Fruit fly (Drosophila melanogaster): ENCODE data around the gene Elo68beta.

Elo68beta gene

dm6 chr3L:11096195-11096908 is 5.1 kb downstream of the Elo68beta start, which contains the start of the genes CG46439, Iyd and CG33947 (continued):
- TF ChIP-seq Hey (tag; optimal IDR thresholded peaks at IDR 0.05) (no peak), Hr51 (GFP tag; optimal IDR thresholded peaks at IDR 0.05) (peak in 1 of 2 experiments; percentile 12), CG12236 (GFP tag; optimal IDR thresholded peaks at IDR 0.05) (no peak), TFAM (GFP tag; optimal IDR thresholded peaks at IDR 0.05) (no peak), pfk (GFP tag; optimal IDR thresholded peaks at IDR 0.05) (no peak), luna (GFP tag; optimal IDR thresholded peaks at IDR 0.05) (no peak), az2 (GFP tag; optimal IDR thresholded peaks at IDR 0.05) (no peak), ham (GFP tag; IDR thresholded peaks at IDR 0.05) (no peak), dm (GFP tag; optimal IDR thresholded peaks at IDR 0.05) (no peak), sob (GFP tag; IDR thresholded peaks at IDR 0.05) (no peak), chinmo (GFP tag; IDR thresholded peaks at IDR 0.05; ENCODE audit: partially characterized antibody) (0 out of 4 replicates have a peak, but pooled peaks have one; percentile 76), klu (GFP tag; IDR thresholded peaks at IDR 0.05) (no peak), fd64A (GFP tag; optimal IDR thresholded peaks at IDR 0.05) (no peak), disco-r (GFP tag; optimal IDR thresholded peaks at IDR 0.05) (no peak), CG17568 (GFP tag; optimal IDR thresholded peaks at IDR 0.05) (peak; percentile 25), CG17385 (GFP tag; optimal IDR thresholded peaks at IDR 0.05) (peak; percentile 80), ash1 (GFP tag; optimal IDR thresholded peaks at IDR 0.05) (no peak), sens-2 (GFP tag; IDR thresholded peaks at IDR 0.05) (no peak), NfI (GFP tag; optimal IDR thresholded peaks at IDR 0.05) (peak; percentile 26), Bgb (GFP tag; IDR thresholded peaks at IDR 0.05; ENCODE audit: partially characterized antibody) (peak; percentile 37; the same call in 1 of the 2 replicates), B-H2 (GFP tag; optimal IDR thresholded peaks at IDR 0.05) (peak; percentile 6), CG6654 (GFP tag; optimal IDR thresholded peaks at IDR 0.05) (no peak), nom (GFP tag; optimal IDR thresholded peaks at IDR 0.05) (peak; percentile 95), CG2116 (GFP tag; optimal IDR thresholded peaks at IDR 0.05) (peak; percentile 37), CG1792 (GFP tag; optimal IDR thresholded peaks at IDR 0.05) (no peak), sima (GFP tag; optimal IDR thresholded peaks at IDR 0.05) (no peak), E2f2 (GFP tag; IDR thresholded peaks at IDR 0.05) (peak; percentile 45), hbn (GFP tag; IDR thresholded peaks at IDR 0.05; ENCODE audit: partially characterized antibody) (peak; percentile 44; the same call in 1 of the 2 replicates), jumu (GFP tag; optimal IDR thresholded peaks at IDR 0.05) (no peak), pros (GFP tag; optimal IDR thresholded peaks at IDR 0.05) (peak; percentile 37), CG33557 (GFP tag; optimal IDR thresholded peaks at IDR 0.05) (no peak), sens (GFP tag) (peak; percentile 82), CG16813 (GFP tag; IDR thresholded peaks at IDR 0.05; ENCODE audit: partially characterized antibody) (0 out of 3 replicates have a peak, but pooled peaks have one; percentile 16), sna (GFP tag; IDR thresholded peaks at IDR 0.05; ENCODE audit: partially characterized antibody) (peak; percentile 54), Myb (GFP tag; optimal IDR thresholded peaks at IDR 0.05) (peak; percentile 93), nau (GFP tag; optimal IDR thresholded peaks at IDR 0.05) (peak; percentile 59), tin (GFP tag; optimal IDR thresholded peaks at IDR 0.05) (no peak), CG14860 (GFP tag; IDR thresholded peaks at IDR 0.05; ENCODE audit: partially characterized antibody) (no peak), CG9609 (GFP tag; optimal IDR thresholded peaks at IDR 0.05) (no peak), CG10267 (tag; optimal IDR thresholded peaks at IDR 0.05) (peak; percentile 95), so (GFP tag; IDR thresholded peaks at IDR 0.05) (peak; percentile 40; the same call in 1 of the 3 replicates), CG15514 (GFP tag; optimal IDR thresholded peaks at IDR 0.05) (peak; percentile 71), CG7928 (GFP tag; optimal IDR thresholded peaks at IDR 0.05) (no peak), Taf1 (GFP tag; IDR thresholded peaks at IDR 0.05) (no peak), chif (GFP tag; optimal IDR thresholded peaks at IDR 0.05) (no peak), H15 (GFP tag; IDR thresholded peaks at IDR 0.05) (no peak), Nf-YB (GFP tag; optimal IDR thresholded peaks at IDR 0.05) (no peak), unpg (GFP tag; optimal IDR thresholded peaks at IDR 0.05) (peak; percentile 17)
